Worm (Caenorhabditis elegans) whole organism, dauer: ENCODE results near the gene math-42.
"Not testable (repeated sequence)": the region's sequence is repeated elsewhere in the genome, so short reads cannot be mapped to it uniquely, and the experiment has no call there.

Experiments used
- unc-62 ChIP-seq: sonication (generic microtip); optimal IDR thresholded peaks from 2 replicates; lab custom pipeline; 2017; ENCODE audit warnings: missing biosample characterization, missing genetic modification reagents, missing genetic modification characterization

The math-42 gene

DNA sequence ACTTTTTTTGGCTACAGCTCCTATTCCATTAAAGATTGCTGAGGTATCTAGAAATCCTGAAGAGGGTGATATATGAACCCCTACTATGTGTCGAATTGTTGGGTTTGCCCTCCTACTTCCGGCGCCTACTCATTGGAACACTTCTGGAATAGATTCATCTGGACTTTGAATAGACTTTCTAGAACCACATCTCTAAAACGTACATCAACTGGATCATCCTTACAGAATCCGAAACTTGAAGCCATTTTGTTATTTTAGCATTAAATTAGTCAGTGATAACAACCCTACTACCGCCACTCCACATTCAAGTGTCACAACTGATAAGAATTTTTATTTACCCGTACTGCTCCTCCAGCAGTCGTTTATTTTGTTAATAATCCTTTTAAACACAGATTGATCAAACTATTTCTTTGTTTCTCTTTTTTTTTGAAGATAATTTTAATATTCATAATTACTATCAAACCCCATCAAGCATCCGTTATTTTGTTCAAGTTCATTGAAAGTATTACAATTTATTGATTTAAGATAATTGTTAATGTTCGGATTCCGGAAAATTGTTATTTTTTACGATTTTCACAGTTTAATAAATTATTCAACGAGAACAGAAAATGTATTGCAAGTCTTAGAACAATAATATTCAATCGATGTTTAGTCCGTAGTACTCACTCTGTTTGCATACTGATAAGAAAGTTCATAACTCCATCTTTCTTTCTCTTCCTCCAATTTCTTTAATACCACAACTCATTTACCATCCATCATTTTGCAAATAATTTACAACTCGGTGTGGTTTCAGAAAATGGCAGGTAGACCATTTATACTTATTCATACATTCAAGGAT lies at the start of gene math-42:
Gene math-42 (plus strand): TSS at position 788 of the 838 bp plus-strand sequence.
- TF ChIP-seq unc-62 (GFP tag; lab: Kevin White, UChicago), result no peak

DNA sequence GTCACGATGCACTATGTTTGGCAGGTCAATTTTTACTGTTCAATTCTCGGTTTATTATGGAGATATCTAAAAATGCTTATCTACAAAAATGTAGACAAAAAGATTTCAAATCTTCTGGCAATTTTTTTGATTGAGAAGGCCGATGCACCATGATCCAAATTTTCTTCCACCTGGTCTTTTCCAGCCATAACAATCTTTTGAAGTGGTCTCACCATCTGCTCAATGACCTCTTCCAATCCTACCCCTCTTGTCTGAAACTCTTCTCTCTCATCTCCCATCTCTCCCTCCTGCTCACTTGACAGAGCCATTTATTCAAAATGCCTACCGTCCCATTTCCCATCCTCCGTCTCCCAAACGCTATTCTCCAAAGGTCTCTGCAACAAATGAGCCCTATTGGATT lies 48.4 kb upstream of the math-42 start, which contains the start of gene fbxb-35:
Gene fbxb-35 (plus strand): TSS at position 301 of the 400 bp plus-strand sequence.
- no peak for TF ChIP-seq unc-62 (GFP tag; lab: Kevin White, UChicago)

- no peak for TF ChIP-seq unc-62 (GFP tag; lab: Kevin White, UChicago)
Measured at ce11 chrII:2058985-2059384, 40.7 kb upstream of the math-42 start, which contains the start of gene F07E5.5. TSS of gene F07E5.5 (minus strand) at chrII:2059070.

DNA sequence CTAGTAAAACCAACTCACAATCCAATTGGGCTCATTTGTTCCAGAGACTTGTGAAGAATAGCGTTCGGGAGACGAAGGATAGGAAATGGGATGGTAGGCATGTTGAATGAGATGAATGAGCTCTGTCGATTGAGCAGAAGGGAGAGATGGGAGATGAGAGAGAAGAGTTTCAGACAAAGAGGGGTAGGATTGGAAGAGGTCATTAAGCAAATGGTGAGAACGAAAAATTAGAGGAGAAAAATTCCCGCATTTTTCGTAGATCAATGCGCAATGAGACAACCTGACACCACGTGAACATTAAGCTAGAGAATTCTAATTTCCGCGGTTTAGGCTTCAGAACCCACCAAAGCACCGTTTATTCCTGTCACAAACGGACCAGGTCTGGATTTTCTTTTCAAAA lies 35.7 kb upstream of the math-42 start, which contains the start of gene F07E5.13:
Gene F07E5.13 (minus strand): TSS at position 101 of the 400 bp plus-strand sequence.
- TF ChIP-seq unc-62 (GFP tag; lab: Kevin White, UChicago), result no peak

- TF ChIP-seq unc-62 (GFP tag; lab: Kevin White, UChicago), result no peak
Measured at ce11 chrII:2064497-2064896, 35.2 kb upstream of the math-42 start, which contains the start of gene fbxb-6. TSS of gene fbxb-6 (plus strand) at chrII:2064797.

DNA sequence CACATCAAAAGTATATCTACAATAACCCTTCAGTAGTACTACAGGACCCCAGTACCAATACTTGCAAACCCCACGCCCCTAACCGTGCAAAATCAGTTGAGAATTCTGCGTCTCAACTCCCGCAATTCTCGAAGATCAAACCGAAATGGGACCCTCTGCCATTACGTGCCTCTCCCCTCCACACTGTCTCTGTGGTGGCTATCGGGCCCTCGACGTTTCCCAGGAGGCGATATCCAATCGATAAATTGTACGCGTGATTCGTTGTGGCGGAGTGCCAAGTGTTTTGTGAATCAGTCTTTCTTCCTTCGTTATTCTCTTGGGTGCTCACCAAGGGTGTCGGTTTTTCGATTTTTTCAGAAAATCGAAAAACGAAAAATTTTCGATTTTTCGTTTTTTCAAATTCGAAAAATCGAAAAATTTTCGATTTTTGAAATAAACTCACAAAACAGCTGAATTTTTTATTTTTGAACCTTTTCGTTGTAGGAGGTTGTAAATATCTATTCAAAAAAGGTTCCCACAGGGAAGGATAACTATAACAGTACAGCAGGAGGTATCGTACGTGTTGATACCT lies 32.2 kb upstream of the math-42 start, which contains the start of gene F07E5.12:
Gene F07E5.12 (plus strand): TSS at position 521 of the 571 bp plus-strand sequence.
- TF ChIP-seq unc-62 (GFP tag; lab: Kevin White, UChicago), result not testable (repeated sequence)

DNA sequence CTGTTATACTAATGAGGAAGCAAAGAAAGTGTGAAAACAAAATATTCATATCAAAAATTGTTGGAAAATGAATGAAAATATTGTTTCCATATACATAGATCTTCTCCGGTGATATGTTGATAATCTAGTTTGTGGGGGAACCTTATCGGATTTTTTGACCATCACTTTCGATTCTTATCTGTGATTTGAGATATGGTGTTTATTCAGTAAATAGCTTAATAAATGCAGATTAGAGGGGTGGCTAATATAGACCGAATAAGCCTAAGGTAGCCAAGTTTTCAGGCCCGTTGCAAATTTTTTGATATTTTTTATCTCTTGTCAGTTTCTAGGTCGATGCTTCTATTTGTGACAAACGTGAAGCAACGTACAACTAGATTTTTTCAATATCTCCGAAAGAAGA lies 28.3 kb upstream of the math-42 start, which contains the start of gene F07E5.7:
Gene F07E5.7 (minus strand): TSS at position 101 of the 400 bp plus-strand sequence.
- TF ChIP-seq unc-62 (GFP tag; lab: Kevin White, UChicago), result no peak

DNA sequence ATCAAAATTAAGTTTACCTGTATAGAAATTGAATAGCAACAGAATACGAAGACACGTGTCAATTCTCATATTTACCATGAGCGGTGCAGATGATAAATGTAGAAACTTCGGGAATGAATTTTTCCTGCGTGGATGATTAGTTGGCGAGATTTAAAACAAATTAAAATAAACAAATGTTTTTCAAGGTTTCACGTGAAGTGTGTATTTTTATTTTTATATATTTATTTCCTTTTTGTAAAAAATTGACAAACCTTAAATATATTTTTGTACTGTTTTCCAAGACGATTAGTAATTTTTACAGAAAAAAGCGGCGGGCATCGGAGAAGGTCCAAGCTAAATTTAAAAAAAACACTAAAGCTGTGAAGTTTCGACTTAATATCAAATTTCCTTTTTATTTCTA lies 24.2 kb upstream of the math-42 start, which contains the start of gene F07E5.8:
Gene F07E5.8 (minus strand): TSS at position 101 of the 400 bp plus-strand sequence.
- no peak for TF ChIP-seq unc-62 (GFP tag; lab: Kevin White, UChicago)

- no peak for TF ChIP-seq unc-62 (GFP tag; lab: Kevin White, UChicago)
Measured at ce11 chrII:2076467-2076866, 23.3 kb upstream of the math-42 start.

DNA sequence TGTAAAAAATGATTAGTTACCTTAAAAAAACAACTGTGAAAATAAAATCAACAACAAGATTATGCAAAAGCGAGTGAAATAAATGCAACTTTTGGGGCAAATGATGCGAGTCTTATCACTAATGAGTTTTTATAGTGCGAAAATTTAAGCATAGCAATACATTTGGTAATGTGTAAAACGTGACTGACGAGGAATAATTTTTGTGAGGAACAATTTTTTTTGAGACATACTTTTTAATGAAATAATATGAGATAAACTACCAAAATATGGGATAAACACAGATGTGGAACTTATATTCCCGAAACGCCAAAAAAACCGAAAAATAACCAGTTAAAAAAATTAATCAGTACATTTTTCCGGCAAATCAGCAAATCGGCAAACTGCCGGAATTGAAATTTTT lies 19.3 kb upstream of the math-42 start, which contains the start of gene F07E5.9:
Gene F07E5.9 (minus strand): TSS at position 101 of the 400 bp plus-strand sequence.
- no peak for TF ChIP-seq unc-62 (GFP tag; lab: Kevin White, UChicago)

- no peak for TF ChIP-seq unc-62 (GFP tag; lab: Kevin White, UChicago)
Measured at ce11 chrII:2081257-2081656, 18.5 kb upstream of the math-42 start, which contains the start of gene T16A1.4. TSS of gene T16A1.4 (plus strand) at chrII:2081557.

- TF ChIP-seq unc-62 (GFP tag; lab: Kevin White, UChicago), result no peak
Measured at ce11 chrII:2083726-2084179, 16.0 kb upstream of the math-42 start, which contains the start of the genes T16A1.5 and fbxc-49. TSS of gene T16A1.5 (minus strand) at chrII:2083826. TSS of gene fbxc-49 (plus strand) at chrII:2084129.

- TF ChIP-seq unc-62 (GFP tag; lab: Kevin White, UChicago), result no peak
Measured at ce11 chrII:2087206-2087605, 12.5 kb upstream of the math-42 start.

DNA sequence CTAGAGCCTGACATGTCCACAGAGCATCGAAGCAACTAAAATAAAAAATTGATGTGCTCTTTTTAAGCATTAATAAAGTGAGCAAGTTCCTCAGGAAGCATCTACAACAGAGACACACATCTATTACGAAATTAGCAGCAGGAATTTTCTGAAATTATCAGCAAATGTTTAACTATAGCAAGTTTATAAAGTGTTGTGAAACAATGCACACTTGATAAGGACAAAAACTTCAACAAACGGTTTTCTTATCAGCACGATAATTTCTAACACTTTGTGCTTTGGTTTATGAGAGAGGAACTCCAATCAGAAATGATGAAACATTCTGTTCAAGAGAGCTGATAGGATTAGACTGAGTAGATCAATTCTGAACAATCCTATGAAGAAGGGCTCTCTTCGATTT lies 9.1 kb upstream of the math-42 start, which contains the start of gene trpl-5:
Gene trpl-5 (minus strand): TSS at position 32 of the 400 bp plus-strand sequence.
- TF ChIP-seq unc-62 (GFP tag; lab: Kevin White, UChicago), result no peak

DNA sequence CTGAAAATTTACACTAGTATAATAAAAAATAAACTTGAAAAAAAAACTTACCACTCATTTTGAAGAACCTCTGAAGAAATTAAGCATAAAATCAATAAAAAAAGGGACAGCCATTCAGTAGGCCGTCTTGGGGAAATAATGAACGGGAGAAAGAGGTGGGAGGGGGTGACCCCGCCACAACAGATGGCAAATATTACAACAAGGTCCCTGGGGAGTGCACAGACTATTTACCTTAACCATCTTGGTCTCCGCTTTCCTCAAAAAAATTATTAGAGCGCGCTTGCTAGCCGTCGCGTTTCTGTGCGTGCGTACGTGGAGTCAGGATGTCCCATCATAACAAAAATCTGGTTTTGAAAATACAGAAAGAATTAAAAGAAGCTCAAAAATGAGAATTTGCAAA lies 7.8 kb upstream of the math-42 start, which contains the start of gene T16A1.10:
Gene T16A1.10 (minus strand): TSS at position 123 of the 400 bp plus-strand sequence.
- TF ChIP-seq unc-62 (GFP tag; lab: Kevin White, UChicago), result no peak
